Fruit fly (Drosophila melanogaster) whole organism: ENCODE measurements around the gene CG43230.

Experiments
- CG8478 ChIP-seq: fragments of >200 bp; optimal IDR thresholded peaks from 2 replicates; lab custom pipeline; 2018; ENCODE audit warnings: inconsistent platforms
- Dll ChIP-seq: fragments of >200 bp; optimal IDR thresholded peaks from 2 replicates; lab custom pipeline; 2017
- EcR ChIP-seq, 2 experiments: fragments of >200 bp; optimal IDR thresholded peaks; 2 replicates each; lab custom pipeline; 2017; ENCODE audit warnings: missing biosample characterization in 2 of 2, missing genetic modification characterization in 2 of 2, missing genetic modification reagents in 2 of 2
- pan ChIP-seq: fragments of >200 bp; optimal IDR thresholded peaks from 2 replicates; lab custom pipeline; 2017
- psq ChIP-seq: fragments of >200 bp; optimal IDR thresholded peaks from 2 replicates; lab custom pipeline; 2017
- usp ChIP-seq: fragments of >200 bp; optimal IDR thresholded peaks from 2 replicates; lab custom pipeline; 2017; ENCODE audit warnings: missing biosample characterization, missing genetic modification characterization, mixed read lengths

The CG43230 gene

DNA sequence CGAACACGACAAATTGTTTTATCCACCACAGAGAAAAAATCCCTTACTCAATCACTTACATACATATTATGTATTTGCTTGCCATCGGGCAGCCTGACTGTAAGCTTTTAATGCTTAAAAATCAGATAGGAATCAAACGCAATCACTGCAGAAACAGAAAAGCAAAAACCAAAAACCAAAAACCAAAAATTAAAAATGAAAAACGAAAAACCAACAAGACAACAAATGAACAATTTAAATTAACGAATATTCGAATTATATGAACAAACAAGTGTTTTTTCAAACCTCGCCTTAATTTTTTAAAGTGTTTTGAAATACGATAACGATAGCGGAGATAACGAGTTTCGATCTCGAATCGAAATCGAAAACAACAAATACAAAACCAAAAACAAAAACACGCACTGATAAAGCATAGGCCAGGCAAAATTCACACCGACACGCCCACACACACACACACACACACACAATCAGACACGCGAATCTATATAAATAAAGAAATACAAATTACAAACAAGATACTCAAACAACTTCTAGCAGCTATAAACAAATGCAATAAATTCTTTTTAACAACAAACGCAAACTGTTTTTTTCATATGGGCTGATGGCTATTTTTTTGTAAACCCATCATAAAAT, 39.3 kb downstream of the CG43230 start:
- TF ChIP-seq pan (lab: Kevin White, UChicago), result no peak
- TF ChIP-seq EcR (GFP tag; optimal IDR thresholded peaks at IDR 0.05; lab: Kevin White, UChicago), result no peak
- no peak for TF ChIP-seq psq (lab: Kevin White, UChicago)
- no peak for TF ChIP-seq usp (GFP tag; lab: Kevin White, UChicago)
- TF ChIP-seq Dll, result no peak
- no peak for TF ChIP-seq CG8478

DNA sequence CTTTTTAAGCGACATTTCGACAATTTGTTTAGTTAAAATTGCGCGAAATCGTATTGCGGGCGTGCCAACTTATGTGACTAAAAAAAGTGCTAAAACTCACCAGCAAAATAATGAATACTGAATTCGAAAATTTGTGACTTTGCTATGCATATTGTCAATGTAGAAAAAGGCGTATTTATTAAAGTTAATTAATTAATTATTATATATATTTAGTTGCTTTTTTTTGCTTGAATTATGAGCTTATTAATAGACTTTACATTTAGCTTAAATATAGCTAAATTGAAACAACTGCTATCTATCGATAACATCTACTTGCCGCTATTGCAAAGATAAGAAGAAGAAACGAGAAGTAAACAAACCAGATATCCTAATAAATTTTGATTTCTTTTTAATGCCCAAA, 41.2 kb downstream of the CG43230 start, which contains the start of the genes PolD3 and Uxt:
TSS of gene PolD3 (minus strand) at position 56 of the 400 bp plus-strand sequence.
TSS of gene Uxt (plus strand) at position 333 of the 400 bp plus-strand sequence.
- TF ChIP-seq CG8478 (no peak), pan (lab: Kevin White, UChicago) (no peak), Dll (no peak), EcR (GFP tag; optimal IDR thresholded peaks at IDR 0.05; lab: Kevin White, UChicago) (no peak), usp (GFP tag; lab: Kevin White, UChicago) (no peak), psq (lab: Kevin White, UChicago) (no peak)

- TF ChIP-seq psq (lab: Kevin White, UChicago) (no peak), usp (GFP tag; lab: Kevin White, UChicago) (no peak), Dll (peak; percentile 97), pan (lab: Kevin White, UChicago) (no peak)
Observed at dm6 chr2L:15264483-15264987, 49.5 kb downstream of the CG43230 start, which contains the start of gene yuri. Gene yuri, minus strand, starts transcription at chr2L:15264692.
